Fruit fly (Drosophila melanogaster): Measurements from ENCODE around the gene CG11458.

The CG11458 gene

dm6 chr3L:20944180-20944579 is 38.6 kb downstream of the CG11458 start:
- TF ChIP-seq tai (GFP tag; optimal IDR thresholded peaks at IDR 0.05) (no peak), Hr83 (GFP tag; optimal IDR thresholded peaks at IDR 0.05; ENCODE audit: poor library complexity, severe bottlenecking) (peak; percentile 43), Rel (GFP tag; optimal IDR thresholded peaks at IDR 0.05) (no peak), Rel (tag; optimal IDR thresholded peaks at IDR 0.05) (peak; percentile 2), OdsH (GFP tag; optimal IDR thresholded peaks at IDR 0.05) (peak; percentile 14)

- TF ChIP-seq CrebA (GFP tag; optimal IDR thresholded peaks at IDR 0.05; ENCODE audit: borderline replicate concordance): no peak
- no peak for TF ChIP-seq GATAd (GFP tag; optimal IDR thresholded peaks at IDR 0.05)
- TF ChIP-seq sage (GFP tag; optimal IDR thresholded peaks at IDR 0.05): no peak
- no peak for TF ChIP-seq Jra (GFP tag; optimal IDR thresholded peaks at IDR 0.05)
- TF ChIP-seq jim (GFP tag; optimal IDR thresholded peaks at IDR 0.05): no peak
- TF ChIP-seq Mio (GFP tag; optimal IDR thresholded peaks at IDR 0.05): no peak
- TF ChIP-seq Dfd (GFP tag; optimal IDR thresholded peaks at IDR 0.05): no peak
- TF ChIP-seq h (GFP tag; optimal IDR thresholded peaks at IDR 0.05): no peak
- TF ChIP-seq dl (GFP tag; optimal IDR thresholded peaks at IDR 0.05; ENCODE audit: insufficient read depth in 1 of 2, partially characterized antibody in 2 of 2): no peak
- TF ChIP-seq OdsH (GFP tag; optimal IDR thresholded peaks at IDR 0.05): no peak
- no peak for TF ChIP-seq br (GFP tag; optimal IDR thresholded peaks at IDR 0.05)
- TF ChIP-seq Abd-B (GFP tag; optimal IDR thresholded peaks at IDR 0.05): no peak
- TF ChIP-seq fru (GFP tag; optimal IDR thresholded peaks at IDR 0.05): no peak
- TF ChIP-seq Dif (GFP tag; optimal IDR thresholded peaks at IDR 0.05; ENCODE audit: partially characterized antibody): no peak
- no peak for TF ChIP-seq ey (GFP tag; optimal IDR thresholded peaks at IDR 0.05)
- no peak for TF ChIP-seq CG32264 (GFP tag; optimal IDR thresholded peaks at IDR 0.05)
Observed at dm6 chr3L:20946054-20946453, 40.5 kb downstream of the CG11458 start.

- TF ChIP-seq br (GFP tag; optimal IDR thresholded peaks at IDR 0.05) (no peak), Hr78 (GFP tag; optimal IDR thresholded peaks at IDR 0.05) (no peak), Sp1 (GFP tag; optimal IDR thresholded peaks at IDR 0.05) (no peak), Dfd (GFP tag; optimal IDR thresholded peaks at IDR 0.05) (peak; percentile 72), dsf (GFP tag; optimal IDR thresholded peaks at IDR 0.05; ENCODE audit: borderline replicate concordance) (no peak), tai (GFP tag; optimal IDR thresholded peaks at IDR 0.05) (no peak), jim (GFP tag; optimal IDR thresholded peaks at IDR 0.05) (no peak), N (GFP tag; optimal IDR thresholded peaks at IDR 0.05) (no peak)
Observed at dm6 chr3L:20946944-20947343, 41.3 kb downstream of the CG11458 start.

dm6 chr3L:20948404-20948803 is 42.8 kb downstream of the CG11458 start:
- TF ChIP-seq Vsx2 (GFP tag; optimal IDR thresholded peaks at IDR 0.05; ENCODE audit: partially characterized antibody) (no peak), usp (GFP tag; optimal IDR thresholded peaks at IDR 0.05) (no peak), woc (GFP tag; optimal IDR thresholded peaks at IDR 0.05) (peak; percentile 51), fru (GFP tag; optimal IDR thresholded peaks at IDR 0.05) (peak; percentile 23), foxo (GFP tag; optimal IDR thresholded peaks at IDR 0.05) (peak in 1 of 2 experiments; percentile 24), CG32264 (GFP tag; optimal IDR thresholded peaks at IDR 0.05) (no peak), Hr78 (GFP tag; optimal IDR thresholded peaks at IDR 0.05) (no peak)

dm6 chr3L:20949371-20950135 is 44.0 kb downstream of the CG11458 start, which contains the start of gene fng:
TSS of gene fng (minus strand) at chr3L:20949512.
- no peak for TF ChIP-seq HLH106 (tag; optimal IDR thresholded peaks at IDR 0.05)
- TF ChIP-seq fru (GFP tag; optimal IDR thresholded peaks at IDR 0.05): no peak
- TF ChIP-seq Sp1 (GFP tag; optimal IDR thresholded peaks at IDR 0.05): no peak
- no peak for TF ChIP-seq OdsH (GFP tag; optimal IDR thresholded peaks at IDR 0.05)
- TF ChIP-seq br (GFP tag; optimal IDR thresholded peaks at IDR 0.05): no peak
- no peak for TF ChIP-seq sv (GFP tag; optimal IDR thresholded peaks at IDR 0.05)
- no peak for TF ChIP-seq Jra (GFP tag; optimal IDR thresholded peaks at IDR 0.05)
- peak; percentile 89 for TF ChIP-seq Vsx2 (GFP tag; optimal IDR thresholded peaks at IDR 0.05; ENCODE audit: partially characterized antibody)
- no peak for TF ChIP-seq lola (GFP tag; optimal IDR thresholded peaks at IDR 0.05)
- TF ChIP-seq h (GFP tag; optimal IDR thresholded peaks at IDR 0.05): no peak
- TF ChIP-seq Hr83 (GFP tag; optimal IDR thresholded peaks at IDR 0.05; ENCODE audit: poor library complexity, severe bottlenecking): peak; percentile 4
- peak; percentile 86 for TF ChIP-seq Dif (GFP tag; optimal IDR thresholded peaks at IDR 0.05; ENCODE audit: partially characterized antibody)
- TF ChIP-seq dmrt93B (GFP tag; optimal IDR thresholded peaks at IDR 0.05): no peak
- no peak for TF ChIP-seq Myc (optimal IDR thresholded peaks at IDR 0.05)
- no peak for TF ChIP-seq CG32264 (GFP tag; optimal IDR thresholded peaks at IDR 0.05)
- no peak for TF ChIP-seq Rel (GFP tag; optimal IDR thresholded peaks at IDR 0.05)
- no peak for TF ChIP-seq Rel (tag; optimal IDR thresholded peaks at IDR 0.05)
- TF ChIP-seq dl (GFP tag; optimal IDR thresholded peaks at IDR 0.05; ENCODE audit: insufficient read depth in 1 of 2, partially characterized antibody in 2 of 2): peak; percentile 84 to 88
- TF ChIP-seq sage (GFP tag; optimal IDR thresholded peaks at IDR 0.05): no peak
- no peak for TF ChIP-seq Dfd (GFP tag; optimal IDR thresholded peaks at IDR 0.05)
- no peak for TF ChIP-seq GATAd (GFP tag; optimal IDR thresholded peaks at IDR 0.05)
- no peak for TF ChIP-seq ey (GFP tag; optimal IDR thresholded peaks at IDR 0.05)
- peak; percentile 73 for TF ChIP-seq psq (GFP tag; optimal IDR thresholded peaks at IDR 0.05)
- TF ChIP-seq Abd-B (GFP tag; optimal IDR thresholded peaks at IDR 0.05): no peak
- no peak for TF ChIP-seq N (GFP tag; optimal IDR thresholded peaks at IDR 0.05)
- no peak for TF ChIP-seq woc (GFP tag; optimal IDR thresholded peaks at IDR 0.05)
- TF ChIP-seq Mio (GFP tag; optimal IDR thresholded peaks at IDR 0.05): no peak
- TF ChIP-seq usp (GFP tag; optimal IDR thresholded peaks at IDR 0.05): no peak
- no peak for TF ChIP-seq rgr (GFP tag; optimal IDR thresholded peaks at IDR 0.05)
- TF ChIP-seq Hnf4 (GFP tag; optimal IDR thresholded peaks at IDR 0.05): peak; percentile 29
- TF ChIP-seq tai (GFP tag; optimal IDR thresholded peaks at IDR 0.05): no peak
- no peak for TF ChIP-seq brk (GFP tag; optimal IDR thresholded peaks at IDR 0.05)
